Worm (Caenorhabditis elegans) whole organism, L1 larva: ENCODE results near the gene sru-38.

Experiments
- C04F5.9 ChIP-seq: sonication (generic microtip); optimal IDR thresholded peaks from 2 replicates; lab custom pipeline; 2016; ENCODE audit warnings: missing genetic modification characterization, missing compliant biosample characterization
- C16A3.4 ChIP-seq: fragments of 150-350 bp; optimal IDR thresholded peaks from 2 replicates; lab custom pipeline; 2014; ENCODE audit warnings: missing biosample characterization, missing genetic modification characterization
- F16B12.6 ChIP-seq: fragments of 150-350 bp; optimal IDR thresholded peaks from 2 replicates; lab custom pipeline; 2014; ENCODE audit warnings: missing biosample characterization, missing genetic modification characterization
- Y116A8C.19 ChIP-seq: sonication (generic microtip); optimal IDR thresholded peaks from 2 replicates; lab custom pipeline; 2016; ENCODE audit warnings: missing compliant biosample characterization, missing genetic modification characterization, borderline replicate concordance
- aly-2 ChIP-seq: fragments of 150-350 bp; optimal IDR thresholded peaks from 2 replicates; lab custom pipeline; 2014; ENCODE audit warnings: missing biosample characterization, missing genetic modification characterization
- ama-1 ChIP-seq: fragments of 150-350 bp; optimal IDR thresholded peaks from 2 replicates; lab custom pipeline; 2014
- blmp-1 ChIP-seq: fragments of 150-350 bp; optimal IDR thresholded peaks from 2 replicates; lab custom pipeline; 2014; ENCODE audit warnings: missing biosample characterization, missing genetic modification characterization
- ceh-63 ChIP-seq: fragments of 200-800 bp; sonication (Bioruptor generic); optimal IDR thresholded peaks from 2 replicates; lab custom pipeline; 2018; ENCODE audit warnings: mild to moderate bottlenecking, missing genetic modification characterization, missing compliant biosample characterization
- ceh-82 ChIP-seq, 3 experiments: fragments of 150-350 bp in 1 of 3; sonication (generic microtip) in 2 of 3; optimal IDR thresholded peaks; 2 replicates each; lab custom pipeline; 2014 to 2017; ENCODE audit warnings: missing biosample characterization in 3 of 3, missing genetic modification characterization in 3 of 3
- ceh-88 ChIP-seq: fragments of 200-800 bp; sonication (Bioruptor generic); IDR thresholded peaks from 2 replicates; pipeline ENCODE4 v1.3.6; 2022; ENCODE audit warnings: missing genetic modification characterization, missing compliant biosample characterization
- ceh-90 ChIP-seq: sonication (generic microtip); optimal IDR thresholded peaks from 2 replicates; lab custom pipeline; 2016; ENCODE audit warnings: missing genetic modification characterization, missing compliant biosample characterization
- dpl-1 ChIP-seq, 3 experiments: fragments of 150-350 bp in 2 of 3; sonication (generic microtip) in 1 of 3; optimal IDR thresholded peaks; 2 replicates each; lab custom pipeline; 2014 to 2017; ENCODE audit warnings: missing biosample characterization in 3 of 3, missing genetic modification characterization in 3 of 3, missing genetic modification reagents in 3 of 3
- dsc-1 ChIP-seq: sonication (generic microtip); optimal IDR thresholded peaks from 2 replicates; lab custom pipeline; 2016; ENCODE audit warnings: mild to moderate bottlenecking, missing genetic modification characterization, missing compliant biosample characterization
- efl-1 ChIP-seq, 4 experiments: fragments of 150-350 bp; optimal IDR thresholded peaks in 3 of 4; peaks in 1 of 4; 1 replicate in 1 of 4; 2 replicates in 3 of 4; lab custom pipeline; 2014; ENCODE audit warnings: missing biosample characterization in 2 of 4, missing genetic modification characterization in 2 of 4, missing genetic modification reagents in 2 of 4
- efl-3 ChIP-seq: fragments of 200-800 bp; sonication (Bioruptor generic); optimal IDR thresholded peaks from 2 replicates; lab custom pipeline; 2018; ENCODE audit warnings: mild to moderate bottlenecking, missing genetic modification characterization, missing compliant biosample characterization
- egl-13 ChIP-seq: sonication (generic microtip); optimal IDR thresholded peaks from 2 replicates; lab custom pipeline; 2016; ENCODE audit warnings: missing genotype, missing genetic modification reagents, missing genetic modification characterization, missing compliant biosample characterization
- ets-5 ChIP-seq: fragments of 200-800 bp; sonication (Bioruptor generic); IDR thresholded peaks from 2 replicates; pipeline ENCODE4 v1.3.6; 2022; ENCODE audit warnings: missing genetic modification characterization, missing compliant biosample characterization
- fkh-10 ChIP-seq: sonication (generic microtip); optimal IDR thresholded peaks from 2 replicates; lab custom pipeline; 2017; ENCODE audit warnings: missing biosample characterization, missing genetic modification reagents, missing genetic modification characterization
- fkh-8 ChIP-seq: sonication (generic microtip); optimal IDR thresholded peaks from 2 replicates; lab custom pipeline; 2016; ENCODE audit warnings: mild to moderate bottlenecking, missing genetic modification characterization, missing compliant biosample characterization
- fos-1 ChIP-seq: fragments of 150-350 bp; optimal IDR thresholded peaks from 2 replicates; lab custom pipeline; 2014; ENCODE audit warnings: missing biosample characterization, missing genetic modification characterization
- hlh-17 ChIP-seq: fragments of 200-800 bp; sonication (Bioruptor generic); optimal IDR thresholded peaks from 2 replicates; lab custom pipeline; 2018; ENCODE audit warnings: missing genetic modification characterization, mild to moderate bottlenecking, missing compliant biosample characterization, moderate library complexity, borderline replicate concordance
- hpl-2 ChIP-seq: fragments of 150-350 bp; optimal IDR thresholded peaks from 2 replicates; lab custom pipeline; 2014; ENCODE audit warnings: missing biosample characterization, missing genetic modification reagents, missing genetic modification characterization
- isw-1 ChIP-seq: fragments of 200-800 bp; sonication (Bioruptor generic); IDR thresholded peaks from 2 replicates; pipeline ENCODE4 v1.3.6; 2022; ENCODE audit warnings: missing genetic modification characterization, missing compliant biosample characterization
- lin-13 ChIP-seq: fragments of 150-350 bp; optimal IDR thresholded peaks from 2 replicates; lab custom pipeline; 2014; ENCODE audit warnings: missing biosample characterization, missing genetic modification reagents, missing genetic modification characterization
- lin-14 ChIP-seq: fragments of 200-800 bp; sonication (Bioruptor generic); optimal IDR thresholded peaks from 2 replicates; lab custom pipeline; 2018; ENCODE audit warnings: mild to moderate bottlenecking, missing genetic modification characterization, moderate library complexity, missing compliant biosample characterization
- lin-15B ChIP-seq: fragments of 150-350 bp; sonication (generic microtip); optimal IDR thresholded peaks from 3 replicates; lab custom pipeline; 2014; ENCODE audit warnings: missing biosample characterization, missing genetic modification characterization
- lin-35 ChIP-seq, 2 experiments: fragments of 150-350 bp; optimal IDR thresholded peaks; 2 replicates each; lab custom pipeline; 2014; ENCODE audit warnings: missing biosample characterization in 2 of 2, missing genetic modification characterization in 2 of 2, missing genetic modification reagents in 2 of 2
- lir-3 ChIP-seq: sonication (generic microtip); optimal IDR thresholded peaks from 2 replicates; lab custom pipeline; 2016; ENCODE audit warnings: mild to moderate bottlenecking, missing genetic modification characterization, moderate library complexity, missing compliant biosample characterization; ENCODE audit not compliant: poor library complexity
- lsy-2 ChIP-seq, 2 experiments: fragments of 150-350 bp; optimal IDR thresholded peaks; 2 replicates each; lab custom pipeline; 2014; ENCODE audit warnings: missing biosample characterization in 2 of 2, missing genetic modification characterization in 2 of 2
- mep-1 ChIP-seq: fragments of 150-350 bp; optimal IDR thresholded peaks from 2 replicates; lab custom pipeline; 2014; ENCODE audit warnings: missing biosample characterization, missing genetic modification characterization
- nhr-12 ChIP-seq: sonication (generic microtip); optimal IDR thresholded peaks from 2 replicates; lab custom pipeline; 2017; ENCODE audit warnings: missing biosample characterization, missing genetic modification characterization
- nhr-20 ChIP-seq: sonication (generic microtip); optimal IDR thresholded peaks from 2 replicates; lab custom pipeline; 2016; ENCODE audit warnings: mild to moderate bottlenecking, missing genetic modification characterization, missing compliant biosample characterization
- nhr-28 ChIP-seq: fragments of 150-350 bp; optimal IDR thresholded peaks from 2 replicates; lab custom pipeline; 2014; ENCODE audit warnings: missing biosample characterization, missing genetic modification characterization
- nhr-76 ChIP-seq: sonication (generic microtip); optimal IDR thresholded peaks from 2 replicates; lab custom pipeline; 2017; ENCODE audit warnings: missing biosample characterization, missing genetic modification characterization
- nhr-85 ChIP-seq: sonication (generic microtip); peaks from one replicate; lab custom pipeline; 2016; ENCODE audit warnings: missing genetic modification characterization, inconsistent platforms, missing compliant biosample characterization
- nhr-90 ChIP-seq: sonication (generic microtip); optimal IDR thresholded peaks from 2 replicates; lab custom pipeline; 2016; ENCODE audit warnings: mild to moderate bottlenecking, missing genetic modification characterization, missing compliant biosample characterization; ENCODE audit not compliant: poor library complexity
- pag-3 ChIP-seq: sonication (generic microtip); optimal IDR thresholded peaks from 2 replicates; lab custom pipeline; 2017; ENCODE audit warnings: missing genetic modification characterization, mild to moderate bottlenecking, missing compliant biosample characterization, antibody characterized with exemption, borderline replicate concordance; ENCODE audit not compliant: insufficient read depth
- pax-3 ChIP-seq: fragments of 200-800 bp; sonication (Bioruptor generic); optimal IDR thresholded peaks from 2 replicates; lab custom pipeline; 2018; ENCODE audit warnings: mild to moderate bottlenecking, missing genetic modification characterization, moderate library complexity, missing compliant biosample characterization
- pqm-1 ChIP-seq: sonication (generic microtip); optimal IDR thresholded peaks from 3 replicates; lab custom pipeline; 2017; ENCODE audit warnings: missing biosample characterization, missing genetic modification characterization
- rnt-1 ChIP-seq: sonication (generic microtip); optimal IDR thresholded peaks from 2 replicates; lab custom pipeline; 2016; ENCODE audit warnings: mild to moderate bottlenecking, missing genetic modification characterization, moderate library complexity, missing compliant biosample characterization
- snu-23 ChIP-seq: sonication (generic microtip); optimal IDR thresholded peaks from 2 replicates; lab custom pipeline; 2016; ENCODE audit warnings: missing genetic modification characterization, missing compliant biosample characterization
- sptf-1 ChIP-seq: fragments of 150-350 bp; optimal IDR thresholded peaks from 2 replicates; lab custom pipeline; 2014; ENCODE audit warnings: missing biosample characterization, missing genetic modification characterization
- sup-37 ChIP-seq: fragments of 200-800 bp; sonication (Bioruptor generic); optimal IDR thresholded peaks from 2 replicates; lab custom pipeline; 2018; ENCODE audit warnings: mild to moderate bottlenecking, missing genetic modification characterization, missing compliant biosample characterization
- tbx-2 ChIP-seq: sonication (generic microtip); optimal IDR thresholded peaks from 2 replicates; lab custom pipeline; 2016; ENCODE audit warnings: missing genetic modification characterization, missing compliant biosample characterization
- tlp-1 ChIP-seq: fragments of 150-350 bp; optimal IDR thresholded peaks from 2 replicates; lab custom pipeline; 2014; ENCODE audit warnings: missing biosample characterization, missing genetic modification characterization
- unc-130 ChIP-seq: fragments of 150-350 bp; optimal IDR thresholded peaks from 2 replicates; lab custom pipeline; 2017; ENCODE audit warnings: missing biosample characterization, missing genetic modification characterization, inconsistent platforms
- unc-62 ChIP-seq: fragments of 150-350 bp; optimal IDR thresholded peaks from 2 replicates; lab custom pipeline; 2014; ENCODE audit warnings: missing biosample characterization, missing genetic modification reagents, missing genetic modification characterization
- unc-86 ChIP-seq: sonication (generic microtip); optimal IDR thresholded peaks from 2 replicates; lab custom pipeline; 2016; ENCODE audit warnings: missing genetic modification characterization, missing compliant biosample characterization
- unc-98 ChIP-seq: fragments of 200-800 bp; sonication (Bioruptor generic); IDR thresholded peaks from 2 replicates; pipeline ENCODE4 v1.3.6; 2022; ENCODE audit warnings: missing genetic modification characterization, missing compliant biosample characterization
- xbp-1 ChIP-seq: sonication (generic microtip); optimal IDR thresholded peaks from 2 replicates; lab custom pipeline; 2016; ENCODE audit warnings: missing genetic modification characterization, missing compliant biosample characterization
- ztf-11 ChIP-seq, 2 experiments: sonication (generic microtip); optimal IDR thresholded peaks; 2 replicates each; lab custom pipeline; 2016 to 2017; ENCODE audit warnings: missing genetic modification characterization in 2 of 2, missing biosample characterization in 1 of 2, missing compliant biosample characterization in 1 of 2
- ztf-4 ChIP-seq: fragments of 150-350 bp; optimal IDR thresholded peaks from 2 replicates; lab custom pipeline; 2014; ENCODE audit warnings: missing biosample characterization, missing genetic modification characterization

Gene sru-38

ce11 chrV:9789657-9790261 is 46.1 kb downstream of the sru-38 start, which contains the start of gene ztf-7 (continued):
- TF ChIP-seq hlh-17 (GFP tag; lab: Kevin White, UChicago) (no peak), nhr-76 (no peak), blmp-1 (tag; lab: Kevin White, UChicago) (peak; percentile 88), ceh-88 (GFP tag; lab: Robert Waterston, UW) (peak; percentile 94), C16A3.4 (peak; percentile 97), tlp-1 (no peak), dpl-1 (GFP tag; optimal IDR thresholded peaks at IDR 0.05; lab: Kevin White, UChicago) (peak; percentile 85 to 89 (median 87)), unc-130 (peak; percentile 99), sup-37 (GFP tag; lab: Kevin White, UChicago) (peak; percentile 98), fkh-8 (tag; lab: Kevin White, UChicago) (peak; percentile 99), efl-3 (GFP tag; lab: Kevin White, UChicago) (peak; percentile 66), hpl-2 (GFP tag; lab: Kevin White, UChicago) (peak; percentile 86), tbx-2 (tag; lab: Kevin White, UChicago) (peak; percentile 99), unc-86 (tag; lab: Kevin White, UChicago) (peak; percentile 97), nhr-28 (tag; lab: Kevin White, UChicago) (no peak), ets-5 (GFP tag; lab: Robert Waterston, UW) (no peak), nhr-20 (tag; lab: Kevin White, UChicago) (peak; percentile 100), C04F5.9 (tag; lab: Kevin White, UChicago) (peak; percentile 85), sptf-1 (tag; lab: Kevin White, UChicago) (no peak), aly-2 (peak; percentile 62), ceh-63 (GFP tag; lab: Kevin White, UChicago) (no peak), F16B12.6 (peak; percentile 69), nhr-12 (tag; lab: Kevin White, UChicago) (no peak), ceh-90 (tag; lab: Kevin White, UChicago) (no peak), xbp-1 (tag; lab: Kevin White, UChicago) (peak; percentile 98), pqm-1 (tag; lab: Kevin White, UChicago) (no peak), dsc-1 (tag; lab: Kevin White, UChicago) (peak; percentile 95), fkh-10 (GFP tag; lab: Kevin White, UChicago) (peak; percentile 71), ztf-4 (tag; lab: Kevin White, UChicago) (peak; percentile 95), lin-15B (peak; percentile 75), lsy-2 (tag; optimal IDR thresholded peaks at IDR 0.05; lab: Kevin White, UChicago) (peak; percentile 95 to 96), isw-1 (GFP tag; lab: Robert Waterston, UW) (peak; percentile 96), fos-1 (tag; lab: Kevin White, UChicago) (peak; percentile 82), ceh-82 (tag; optimal IDR thresholded peaks at IDR 0.05; lab: Kevin White, UChicago) (peak; percentile 85 to 94 (median 85)), lin-13 (GFP tag; lab: Kevin White, UChicago) (peak; percentile 97), unc-98 (peak; percentile 87), lin-35 (GFP tag; optimal IDR thresholded peaks at IDR 0.05; lab: Kevin White, UChicago) (peak; percentile 90 to 94), pax-3 (tag; lab: Kevin White, UChicago) (peak; percentile 96), efl-1 (optimal IDR thresholded peaks at IDR 0.05; lab: Kevin White, UChicago) (peak; percentile 91 to 93), efl-1 (GFP tag; optimal IDR thresholded peaks at IDR 0.05 in 1 of 2; lab: Kevin White, UChicago) (peak; percentile 83 to 99), rnt-1 (peak; percentile 97), nhr-90 (peak; percentile 98), ztf-11 (tag; optimal IDR thresholded peaks at IDR 0.05; lab: Kevin White, UChicago) (peak in 1 of 2 experiments; percentile 87), lin-14 (GFP tag; lab: Kevin White, UChicago) (peak; percentile 100), unc-62 (no peak), egl-13 (tag; lab: Kevin White, UChicago) (peak; percentile 95), ama-1 (peak; percentile 72), pag-3 (tag; lab: Kevin White, UChicago) (peak; percentile 55), mep-1 (tag; lab: Kevin White, UChicago) (peak; percentile 99), snu-23 (GFP tag; lab: Kevin White, UChicago) (peak; percentile 99), lir-3 (peak; percentile 86), nhr-85 (tag; lab: Kevin White, UChicago) (peak; percentile 99), Y116A8C.19 (tag; lab: Kevin White, UChicago) (no peak)
